Fruit fly (Drosophila melanogaster): Measurements from ENCODE around the gene CG13293.

The CG13293 gene

dm6 chr3L:6074975-6075692 lies 7.5 kb upstream of the CG13293 start, which contains the start of the genes CG13295 and CG6610 (continued):
- TF ChIP-seq Awh (GFP tag; IDR thresholded peaks at IDR 0.05) (no peak), Stat92E (GFP tag; optimal IDR thresholded peaks at IDR 0.05) (peak in 1 of 3 experiments; percentile 25), PHDP (tag; optimal IDR thresholded peaks at IDR 0.05) (peak; percentile 52), twi (tag; optimal IDR thresholded peaks at IDR 0.05) (peak; percentile 64), Doc3 (GFP tag; IDR thresholded peaks at IDR 0.05; ENCODE audit: partially characterized antibody) (no peak), Xrp1 (GFP tag; IDR thresholded peaks at IDR 0.05) (peak; percentile 70), ap (GFP tag; IDR thresholded peaks at IDR 0.05) (no peak), CG11247 (GFP tag; IDR thresholded peaks at IDR 0.05) (0 out of 2 replicates have a peak, but pooled peaks have one; percentile 5), CG32767 (GFP tag; IDR thresholded peaks at IDR 0.05) (peak; percentile 38; the same call in 1 of the 2 replicates), CG1233 (GFP tag; optimal IDR thresholded peaks at IDR 0.05) (peak; percentile 51), CG16815 (GFP tag; optimal IDR thresholded peaks at IDR 0.05) (peak; percentile 42), CG11723 (GFP tag; optimal IDR thresholded peaks at IDR 0.05) (peak; percentile 21), TFAM (GFP tag; optimal IDR thresholded peaks at IDR 0.05) (no peak), CG17359 (tag; optimal IDR thresholded peaks at IDR 0.05) (no peak), seq (GFP tag; IDR thresholded peaks at IDR 0.05) (no peak), GATAe (GFP tag; conservative IDR thresholded peaks at IDR 0.05) (no peak), odd (GFP tag; optimal IDR thresholded peaks at IDR 0.05) (peak; percentile 1), CG17385 (GFP tag; optimal IDR thresholded peaks at IDR 0.05) (peak; percentile 55), CG17186 (GFP tag; optimal IDR thresholded peaks at IDR 0.05) (peak; percentile 15), wdn (GFP tag; IDR thresholded peaks at IDR 0.05) (no peak), Atf-2 (GFP tag; optimal IDR thresholded peaks at IDR 0.05) (no peak), CG8388 (GFP tag; optimal IDR thresholded peaks at IDR 0.05) (peak; percentile 7), unpg (GFP tag; optimal IDR thresholded peaks at IDR 0.05) (peak; percentile 52), kni (GFP tag; optimal IDR thresholded peaks at IDR 0.05) (no peak), NC2β (GFP tag; optimal IDR thresholded peaks at IDR 0.05) (no peak), CG15269 (tag; optimal IDR thresholded peaks at IDR 0.05) (peak; percentile 69), Antp (GFP tag; optimal IDR thresholded peaks at IDR 0.05) (peak; percentile 21), bab2 (GFP tag; optimal IDR thresholded peaks at IDR 0.05) (peak; percentile 27), sc (optimal IDR thresholded peaks at IDR 0.05) (no peak), sc (GFP tag; optimal IDR thresholded peaks at IDR 0.05) (peak; percentile 12), CG4854 (GFP tag; optimal IDR thresholded peaks at IDR 0.05) (peak; percentile 16), crp (GFP tag; optimal IDR thresholded peaks at IDR 0.05) (peak in 1 of 2 experiments; percentile 25), CG12299 (tag; optimal IDR thresholded peaks at IDR 0.05) (peak; percentile 14), Poxn (GFP tag; IDR thresholded peaks at IDR 0.05) (no peak), CG9609 (GFP tag; optimal IDR thresholded peaks at IDR 0.05) (peak; percentile 31), ase (GFP tag; IDR thresholded peaks at IDR 0.05) (no peak), chm (GFP tag; IDR thresholded peaks at IDR 0.05) (no peak), CG3847 (GFP tag; IDR thresholded peaks at IDR 0.05) (peak; percentile 71), CG13424 (tag; optimal IDR thresholded peaks at IDR 0.05) (peak; percentile 73), Hr51 (GFP tag; optimal IDR thresholded peaks at IDR 0.05) (peak; percentile 59 to 68), CG12391 (tag; optimal IDR thresholded peaks at IDR 0.05) (peak; percentile 71), pita (GFP tag; optimal IDR thresholded peaks at IDR 0.05) (no peak), toy (GFP tag; IDR thresholded peaks at IDR 0.05) (no peak), D (optimal IDR thresholded peaks at IDR 0.05) (no peak), D (GFP tag; optimal IDR thresholded peaks at IDR 0.05) (peak; percentile 17), trh (GFP tag; optimal IDR thresholded peaks at IDR 0.05) (no peak), pho (GFP tag; optimal IDR thresholded peaks at IDR 0.05) (peak; percentile 59), CG7372 (GFP tag; IDR thresholded peaks at IDR 0.05) (peak; percentile 58; the same call in 1 of the 2 replicates), hbn (GFP tag; IDR thresholded peaks at IDR 0.05; ENCODE audit: partially characterized antibody) (no peak), ssp (GFP tag; IDR thresholded peaks at IDR 0.05) (peak; percentile 36)
